Fruit fly (Drosophila melanogaster): ENCODE data around the gene Uqcc1.
A peak's percentile ranks its signal among the peaks of the same experiment; 100 is the strongest.

The Uqcc1 gene

DNA sequence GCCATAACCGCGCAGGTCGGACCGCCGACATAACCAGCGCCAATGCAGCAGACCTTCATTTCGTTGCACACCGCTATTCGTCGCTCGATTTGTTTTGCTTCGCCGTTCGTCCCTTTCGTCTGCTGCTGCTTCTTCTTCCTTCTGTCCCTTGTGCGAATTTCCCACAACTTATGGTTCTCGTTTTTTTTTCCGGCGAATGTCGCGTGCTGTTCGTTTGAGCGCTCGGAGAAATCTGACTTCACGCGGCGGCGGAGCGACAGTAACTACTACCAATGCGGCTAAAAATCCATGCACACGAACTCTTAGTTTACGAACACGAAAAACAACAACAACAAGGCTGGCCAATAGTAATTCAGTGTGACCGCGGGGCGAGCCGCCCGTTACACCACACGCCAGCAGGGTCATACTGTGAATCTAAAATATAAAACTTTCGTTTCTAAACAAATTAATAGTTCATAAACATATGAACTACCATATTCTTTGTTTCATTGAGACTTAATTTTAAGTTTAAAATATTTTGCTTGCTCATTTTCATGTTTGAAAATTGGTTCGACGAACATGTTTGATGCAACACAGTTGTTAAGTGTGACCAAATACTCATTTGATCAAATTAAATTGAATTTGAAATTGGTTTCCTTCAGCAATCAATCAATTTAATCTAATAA, 6.7 kb upstream of the Uqcc1 start, which contains the start of gene sgl (continued):
- TF ChIP-seq slou (GFP tag; optimal IDR thresholded peaks at IDR 0.05) = no peak
- peak; percentile 16 for TF ChIP-seq CG9876 (GFP tag; optimal IDR thresholded peaks at IDR 0.05)
- peak; percentile 34; the same call in 1 of the 2 replicates for TF ChIP-seq Dref (GFP tag; IDR thresholded peaks at IDR 0.05)
- TF ChIP-seq prd (optimal IDR thresholded peaks at IDR 0.05) = no peak
- no peak for TF ChIP-seq prd (GFP tag; IDR thresholded peaks at IDR 0.05)
- peak; percentile 82 for TF ChIP-seq CG42726 (GFP tag; IDR thresholded peaks at IDR 0.05; ENCODE audit: partially characterized antibody)
- TF ChIP-seq Doc3 (GFP tag; IDR thresholded peaks at IDR 0.05; ENCODE audit: partially characterized antibody) = peak; percentile 43; the same call in 1 of the 3 replicates
- TF ChIP-seq Nf-YC (tag; optimal IDR thresholded peaks at IDR 0.05) = peak; percentile 100
- TF ChIP-seq her (GFP tag; optimal IDR thresholded peaks at IDR 0.05) = peak; percentile 39
- TF ChIP-seq CG2678 (tag; optimal IDR thresholded peaks at IDR 0.05) = peak; percentile 51
- peak; percentile 73 for TF ChIP-seq CG13894 (tag; optimal IDR thresholded peaks at IDR 0.05)
- TF ChIP-seq Ptx1 (GFP tag; IDR thresholded peaks at IDR 0.05) = no peak
- TF ChIP-seq chm (GFP tag; IDR thresholded peaks at IDR 0.05) = peak; percentile 81
- TF ChIP-seq CG8281 (tag; optimal IDR thresholded peaks at IDR 0.05) = no peak
- peak; percentile 22 for TF ChIP-seq CG10979 (tag; optimal IDR thresholded peaks at IDR 0.05)
- no peak for TF ChIP-seq sr (GFP tag; IDR thresholded peaks at IDR 0.05)
- TF ChIP-seq zfh2 (GFP tag; optimal IDR thresholded peaks at IDR 0.05) = no peak
- TF ChIP-seq gsb (GFP tag; IDR thresholded peaks at IDR 0.05) = no peak
- peak; percentile 20 for TF ChIP-seq lilli (GFP tag; optimal IDR thresholded peaks at IDR 0.05)
- TF ChIP-seq pb (GFP tag; optimal IDR thresholded peaks at IDR 0.05) = peak; percentile 38
- TF ChIP-seq abd-A (tag; optimal IDR thresholded peaks at IDR 0.05) = no peak
- TF ChIP-seq esg (GFP tag; conservative IDR thresholded peaks at IDR 0.05) = no peak
- 0 out of 3 replicates have a peak, but pooled peaks have one; percentile 66 for TF ChIP-seq mld (GFP tag; IDR thresholded peaks at IDR 0.05; ENCODE audit: partially characterized antibody)
- peak; percentile 56 for TF ChIP-seq MTF-1 (GFP tag; optimal IDR thresholded peaks at IDR 0.05; ENCODE audit: borderline replicate concordance)
- no peak for TF ChIP-seq H2.0 (GFP tag; IDR thresholded peaks at IDR 0.05)
- peak; percentile 26 for TF ChIP-seq CG17359 (tag; optimal IDR thresholded peaks at IDR 0.05)
- peak; percentile 38 for TF ChIP-seq CG6765 (GFP tag; optimal IDR thresholded peaks at IDR 0.05)
- peak; percentile 25 for TF ChIP-seq oc (tag; optimal IDR thresholded peaks at IDR 0.05)
- no peak for TF ChIP-seq fd3F (GFP tag; optimal IDR thresholded peaks at IDR 0.05)
- no peak for TF ChIP-seq CG15073 (GFP tag; optimal IDR thresholded peaks at IDR 0.05)
- TF ChIP-seq Nf-YA (GFP tag; IDR thresholded peaks at IDR 0.05) = peak; percentile 91
- no peak for TF ChIP-seq CG30403 (GFP tag; optimal IDR thresholded peaks at IDR 0.05)
- TF ChIP-seq CG18011 (GFP tag; optimal IDR thresholded peaks at IDR 0.05) = no peak
- peak; percentile 84 for TF ChIP-seq Aef1 (GFP tag; IDR thresholded peaks at IDR 0.05)
- TF ChIP-seq chif (GFP tag; optimal IDR thresholded peaks at IDR 0.05) = no peak
- no peak for TF ChIP-seq CG32767 (GFP tag; IDR thresholded peaks at IDR 0.05)
- TF ChIP-seq NC2β (GFP tag; optimal IDR thresholded peaks at IDR 0.05) = peak; percentile 22
- no peak for TF ChIP-seq CG31365 (tag; optimal IDR thresholded peaks at IDR 0.05)
- TF ChIP-seq CG14050 (GFP tag; IDR thresholded peaks at IDR 0.05) = no peak
- TF ChIP-seq CG15269 (tag; optimal IDR thresholded peaks at IDR 0.05) = peak; percentile 40
- TF ChIP-seq CG2116 (GFP tag; optimal IDR thresholded peaks at IDR 0.05) = peak; percentile 47
- TF ChIP-seq CG17612 (GFP tag; IDR thresholded peaks at IDR 0.05) = no peak
- TF ChIP-seq CG7963 (GFP tag; IDR thresholded peaks at IDR 0.05; ENCODE audit: partially characterized antibody) = 0 out of 3 replicates have a peak, but pooled peaks have one; percentile 27
- no peak for TF ChIP-seq z (GFP tag; IDR thresholded peaks at IDR 0.05)
- no peak for TF ChIP-seq Usf (GFP tag; optimal IDR thresholded peaks at IDR 0.05)
- TF ChIP-seq HHEX (GFP tag; optimal IDR thresholded peaks at IDR 0.05) = peak; percentile 39
- TF ChIP-seq CTCF (GFP tag; optimal IDR thresholded peaks at IDR 0.05) = no peak
- no peak for TF ChIP-seq CG3995 (GFP tag; optimal IDR thresholded peaks at IDR 0.05)
- TF ChIP-seq row (GFP tag; IDR thresholded peaks at IDR 0.05) = peak; percentile 83
- no peak for TF ChIP-seq tap (tag; optimal IDR thresholded peaks at IDR 0.05)
- TF ChIP-seq bbx (GFP tag; IDR thresholded peaks at IDR 0.05; ENCODE audit: partially characterized antibody) = peak; percentile 68
